Fruit fly (Drosophila melanogaster) whole organism, adult: ENCODE data around the gene CG5194.

Experiments used
- CG14711 ChIP-seq: fragments of 200-800 bp; sonication (Bioruptor generic); optimal IDR thresholded peaks from 2 replicates; lab custom pipeline; 2018; ENCODE audit warnings: missing biosample characterization, mild to moderate bottlenecking, missing genetic modification characterization, moderate library complexity
- CG33017 ChIP-seq: fragments of 200-800 bp; sonication (Bioruptor generic); optimal IDR thresholded peaks from 2 replicates; lab custom pipeline; 2018; ENCODE audit warnings: missing biosample characterization, mild to moderate bottlenecking, missing genetic modification characterization, moderate library complexity
- CG5204 ChIP-seq: fragments of 200-800 bp; sonication (Bioruptor generic); optimal IDR thresholded peaks from 2 replicates; lab custom pipeline; 2016; ENCODE audit warnings: missing biosample characterization, missing genetic modification characterization
- CG7101 ChIP-seq: fragments of 200-800 bp; sonication (Bioruptor generic); optimal IDR thresholded peaks from 2 replicates; lab custom pipeline; 2018; ENCODE audit warnings: missing biosample characterization, mild to moderate bottlenecking, missing genetic modification characterization, moderate library complexity
- Clk ChIP-seq: fragments of 200-800 bp; sonication (Bioruptor generic); optimal IDR thresholded peaks from 2 replicates; lab custom pipeline; 2017; ENCODE audit warnings: missing biosample characterization, missing genetic modification characterization
- Crg-1 ChIP-seq: fragments of 200-800 bp; sonication (Bioruptor generic); optimal IDR thresholded peaks from 2 replicates; lab custom pipeline; 2016; ENCODE audit warnings: missing biosample characterization, missing genetic modification characterization
- Hr96 ChIP-seq: fragments of 200-800 bp; sonication (Bioruptor generic); optimal IDR thresholded peaks from 2 replicates; lab custom pipeline; 2016; ENCODE audit warnings: missing biosample characterization, missing genetic modification characterization
- bab1 ChIP-seq: fragments of 200-800 bp; sonication (Bioruptor generic); optimal IDR thresholded peaks from 3 replicates; lab custom pipeline; 2019; ENCODE audit warnings: missing biosample characterization, mild to moderate bottlenecking, missing genetic modification characterization, moderate library complexity
- cic ChIP-seq: fragments of 200-800 bp; sonication (Bioruptor generic); optimal IDR thresholded peaks from 2 replicates; lab custom pipeline; 2017; ENCODE audit warnings: missing biosample characterization, mild to moderate bottlenecking, missing genetic modification characterization, moderate library complexity
- cnc ChIP-seq, 2 experiments: fragments of >200 bp; optimal IDR thresholded peaks; 2 replicates each; lab custom pipeline; 2017
- kay ChIP-seq: fragments of 200-800 bp; sonication (Bioruptor generic); peaks from one replicate; lab custom pipeline; 2016; ENCODE audit warnings: missing biosample characterization, missing genetic modification characterization, borderline replicate concordance
- ovo ChIP-seq: fragments of 200-800 bp; sonication (Bioruptor generic); optimal IDR thresholded peaks from 2 replicates; lab custom pipeline; 2016; ENCODE audit warnings: missing biosample characterization, missing genetic modification characterization
- pad ChIP-seq: fragments of 200-800 bp; sonication (Bioruptor generic); optimal IDR thresholded peaks from 3 replicates; lab custom pipeline; 2017; ENCODE audit warnings: missing biosample characterization, missing genetic modification characterization, mild to moderate bottlenecking, moderate library complexity, missing genetic modification reagents
- toe ChIP-seq: fragments of 200-800 bp; sonication (Bioruptor generic); optimal IDR thresholded peaks from 2 replicates; lab custom pipeline; 2016; ENCODE audit warnings: missing biosample characterization, missing genetic modification characterization

dm6 chr3L:8985848-8986320 is 23.8 kb downstream of the CG5194 start, which contains the start of gene Galk:
- TF ChIP-seq pad (GFP tag; lab: Kevin White, UChicago) (no peak), Clk (peak; percentile 13), cic (GFP tag; lab: Kevin White, UChicago) (peak; percentile 29), CG14711 (tag; lab: Kevin White, UChicago) (no peak), Crg-1 (peak; percentile 5), CG7101 (tag; lab: Kevin White, UChicago) (peak; percentile 59), Hr96 (GFP tag; lab: Kevin White, UChicago) (no peak), bab1 (no peak), CG5204 (GFP tag; lab: Kevin White, UChicago) (peak; percentile 64), CG33017 (tag; lab: Kevin White, UChicago) (peak; percentile 70), ovo (GFP tag; lab: Kevin White, UChicago) (peak; percentile 22), toe (GFP tag; lab: Kevin White, UChicago) (no peak), kay (GFP tag; lab: Kevin White, UChicago) (no peak), cnc (optimal IDR thresholded peaks at IDR 0.05; lab: Kevin White, UChicago) (no peak)
